Worm (Caenorhabditis elegans): ENCODE measurements around the gene acdh-7.
A peak's percentile ranks its signal among the peaks of the same experiment; 100 is the strongest.

acdh-7 gene

DNA sequence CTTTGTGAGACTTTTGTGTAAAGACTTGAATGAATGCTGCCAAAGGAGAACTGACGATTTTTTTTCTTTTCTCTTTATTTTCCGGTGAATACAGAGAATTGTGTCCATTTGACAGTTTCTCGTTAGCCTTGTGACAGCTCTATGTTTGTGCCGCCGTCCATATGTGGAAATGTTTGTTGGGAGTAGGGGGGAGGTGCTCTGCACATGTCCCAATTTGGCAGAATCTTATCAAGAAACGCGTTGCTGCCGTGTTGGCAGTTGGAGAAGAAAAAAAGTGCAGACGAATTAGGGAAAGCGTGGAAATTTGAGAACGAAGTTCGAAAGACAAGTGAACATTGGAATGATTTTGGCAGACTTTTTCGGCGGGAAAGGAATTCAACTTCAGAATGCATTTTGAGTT is 19.1 kb downstream of the acdh-7 start:
- TF ChIP-seq ceh-16 (tag; optimal IDR thresholded peaks at IDR 0.05) = no peak
- TF ChIP-seq elt-2 (tag; optimal IDR thresholded peaks at IDR 0.05) = peak; percentile 77
- peak; percentile 8 for TF ChIP-seq pha-4 (tag; optimal IDR thresholded peaks at IDR 0.05)

ce11 chrX:17195080-17195479 is 21.8 kb downstream of the acdh-7 start, which contains the start of gene B0302.5:
Gene B0302.5, minus strand, starts transcription at chrX:17195137.
- TF ChIP-seq zag-1 (tag; optimal IDR thresholded peaks at IDR 0.05) (no peak), elt-2 (tag; optimal IDR thresholded peaks at IDR 0.05) (peak; percentile 66), fos-1 (tag; optimal IDR thresholded peaks at IDR 0.05) (no peak), pqm-1 (tag; optimal IDR thresholded peaks at IDR 0.05) (peak; percentile 22), fkh-10 (GFP tag; optimal IDR thresholded peaks at IDR 0.05) (no peak), sea-2 (GFP tag; optimal IDR thresholded peaks at IDR 0.05) (no peak), ceh-9 (tag; optimal IDR thresholded peaks at IDR 0.05) (no peak), skn-1 (tag; optimal IDR thresholded peaks at IDR 0.05) (peak; percentile 70), ceh-28 (tag; optimal IDR thresholded peaks at IDR 0.05) (no peak), R02D3.7 (tag; optimal IDR thresholded peaks at IDR 0.05) (no peak), nhr-23 (tag; optimal IDR thresholded peaks at IDR 0.05) (no peak), lin-15B (tag; optimal IDR thresholded peaks at IDR 0.05) (no peak), nfya-1 (tag; optimal IDR thresholded peaks at IDR 0.05; ENCODE audit: insufficient read depth) (no peak), pha-4 (tag; optimal IDR thresholded peaks at IDR 0.05) (peak; percentile 32), eor-1 (tag; optimal IDR thresholded peaks at IDR 0.05) (no peak), jun-1 (tag; optimal IDR thresholded peaks at IDR 0.05) (no peak), egl-5 (tag; optimal IDR thresholded peaks at IDR 0.05) (no peak), nhr-237 (tag; optimal IDR thresholded peaks at IDR 0.05) (no peak), nhr-28 (tag; optimal IDR thresholded peaks at IDR 0.05) (no peak), lin-39 (tag; optimal IDR thresholded peaks at IDR 0.05) (no peak)

DNA sequence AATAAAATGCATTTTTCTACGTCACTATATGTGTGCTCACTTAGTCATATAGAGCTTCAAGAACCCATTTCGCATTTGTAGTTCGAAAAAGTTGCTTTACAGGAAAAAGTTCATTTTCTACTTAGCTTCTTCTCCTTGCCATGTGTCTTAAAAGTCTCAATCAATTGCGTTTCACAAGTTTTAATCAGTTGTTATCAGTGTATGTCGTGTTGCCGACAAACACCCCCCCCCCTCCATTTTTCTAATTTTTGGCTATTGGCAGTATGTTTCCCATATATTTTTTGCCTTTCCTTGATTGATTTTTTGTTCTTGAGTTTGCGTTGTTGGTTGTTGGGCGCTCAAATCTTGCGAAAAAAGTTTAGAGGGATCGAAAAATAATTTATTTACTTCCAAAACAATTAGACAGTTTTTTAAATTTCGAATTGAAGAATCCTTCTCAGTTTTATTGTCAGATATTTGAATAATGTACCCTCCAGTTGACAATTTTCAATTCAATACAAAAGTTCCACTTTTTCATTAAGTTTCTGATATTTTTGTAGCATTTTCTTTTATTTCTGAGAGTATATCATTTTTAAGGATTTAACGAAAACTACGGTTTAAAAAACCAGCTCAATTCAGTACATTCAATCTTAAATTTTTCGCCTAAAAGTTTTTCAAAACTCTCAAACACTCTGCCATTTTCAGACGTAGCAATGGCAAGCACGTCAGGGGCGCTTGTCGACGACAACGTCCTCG is 31.0 kb downstream of the acdh-7 start, which contains the start of gene sid-3:
Gene sid-3, plus strand, starts transcription at position 685 of the 735 bp plus-strand sequence.
- no peak for TF ChIP-seq fos-1 (tag; optimal IDR thresholded peaks at IDR 0.05)
- no peak for TF ChIP-seq nhr-25 (tag; optimal IDR thresholded peaks at IDR 0.05)
- no peak for TF ChIP-seq nhr-237 (tag; optimal IDR thresholded peaks at IDR 0.05)
- TF ChIP-seq pha-4 (tag; optimal IDR thresholded peaks at IDR 0.05) = no peak
- TF ChIP-seq elt-2 (tag; optimal IDR thresholded peaks at IDR 0.05) = peak; percentile 70
- no peak for TF ChIP-seq elt-1 (tag; optimal IDR thresholded peaks at IDR 0.05)
- TF ChIP-seq nfya-1 (tag; optimal IDR thresholded peaks at IDR 0.05; ENCODE audit: insufficient read depth) = no peak
- no peak for TF ChIP-seq mdl-1 (tag; optimal IDR thresholded peaks at IDR 0.05)

- TF ChIP-seq jun-1 (tag; optimal IDR thresholded peaks at IDR 0.05) (peak; percentile 72), nfya-1 (tag; optimal IDR thresholded peaks at IDR 0.05; ENCODE audit: insufficient read depth) (peak; percentile 74), nhr-23 (tag; optimal IDR thresholded peaks at IDR 0.05) (peak; percentile 58), skn-1 (tag; optimal IDR thresholded peaks at IDR 0.05) (peak; percentile 63), lin-15B (tag; optimal IDR thresholded peaks at IDR 0.05) (peak; percentile 12), sea-2 (GFP tag; optimal IDR thresholded peaks at IDR 0.05) (peak; percentile 1), pqm-1 (tag; optimal IDR thresholded peaks at IDR 0.05) (peak; percentile 55), egl-27 (tag; optimal IDR thresholded peaks at IDR 0.05) (peak; percentile 28), ceh-28 (tag; optimal IDR thresholded peaks at IDR 0.05) (peak; percentile 54), mml-1 (tag; optimal IDR thresholded peaks at IDR 0.05) (no peak), hmg-11 (tag; optimal IDR thresholded peaks at IDR 0.05) (peak; percentile 90), lin-39 (tag; optimal IDR thresholded peaks at IDR 0.05) (peak; percentile 53), fkh-2 (tag; optimal IDR thresholded peaks at IDR 0.05) (no peak), nhr-67 (tag; optimal IDR thresholded peaks at IDR 0.05) (no peak), pha-4 (tag; optimal IDR thresholded peaks at IDR 0.05) (peak; percentile 92), ceh-9 (tag; optimal IDR thresholded peaks at IDR 0.05) (no peak), nhr-25 (tag; optimal IDR thresholded peaks at IDR 0.05) (peak; percentile 73), unc-39 (tag; optimal IDR thresholded peaks at IDR 0.05) (no peak), elt-2 (tag; optimal IDR thresholded peaks at IDR 0.05) (peak; percentile 46), mdl-1 (tag; optimal IDR thresholded peaks at IDR 0.05) (peak; percentile 71), R02D3.7 (tag; optimal IDR thresholded peaks at IDR 0.05) (peak; percentile 6)
Observed at ce11 chrX:17184363-17184762, 32.5 kb downstream of the acdh-7 start.

DNA sequence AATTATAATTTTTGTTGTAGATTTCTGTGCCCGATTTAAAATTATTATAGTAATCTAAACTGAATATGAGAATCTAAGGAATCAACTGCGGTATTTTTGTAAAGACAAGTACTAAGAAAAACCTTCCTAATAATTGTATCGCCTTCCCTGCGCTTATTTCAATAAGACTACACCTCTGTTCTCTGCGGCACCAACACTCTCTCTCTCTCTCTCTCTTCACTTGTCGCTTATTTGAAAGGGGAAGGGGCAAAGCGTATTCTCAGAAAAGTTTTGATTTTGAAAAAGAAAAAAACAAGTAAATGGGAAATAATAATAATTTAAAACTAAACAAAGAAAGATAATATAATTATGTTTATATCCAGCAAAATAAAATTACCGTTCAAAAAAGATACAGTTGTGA is 35.7 kb downstream of the acdh-7 start:
- TF ChIP-seq nhr-23 (tag; optimal IDR thresholded peaks at IDR 0.05) = peak; percentile 71
- no peak for TF ChIP-seq elt-1 (tag; optimal IDR thresholded peaks at IDR 0.05)
- peak; percentile 34 for TF ChIP-seq ceh-82 (tag; optimal IDR thresholded peaks at IDR 0.05)
- TF ChIP-seq mdl-1 (tag; optimal IDR thresholded peaks at IDR 0.05) = no peak
- peak; percentile 79 for TF ChIP-seq pha-4 (tag; optimal IDR thresholded peaks at IDR 0.05)
- no peak for TF ChIP-seq ceh-9 (tag; optimal IDR thresholded peaks at IDR 0.05)
- no peak for TF ChIP-seq fkh-2 (tag; optimal IDR thresholded peaks at IDR 0.05)
- no peak for TF ChIP-seq nhr-76 (tag; optimal IDR thresholded peaks at IDR 0.05)
- TF ChIP-seq skn-1 (tag; optimal IDR thresholded peaks at IDR 0.05) = peak; percentile 50
- no peak for TF ChIP-seq egl-5 (tag; optimal IDR thresholded peaks at IDR 0.05)
- TF ChIP-seq sea-2 (GFP tag; optimal IDR thresholded peaks at IDR 0.05) = no peak
- TF ChIP-seq tbx-2 (tag; optimal IDR thresholded peaks at IDR 0.05) = peak; percentile 56
- no peak for TF ChIP-seq lsy-12 (tag; optimal IDR thresholded peaks at IDR 0.05)
- no peak for TF ChIP-seq fkh-10 (GFP tag; optimal IDR thresholded peaks at IDR 0.05)
- TF ChIP-seq zag-1 (tag; optimal IDR thresholded peaks at IDR 0.05) = no peak
- no peak for TF ChIP-seq nhr-28 (tag; optimal IDR thresholded peaks at IDR 0.05)
- no peak for TF ChIP-seq egl-27 (tag; optimal IDR thresholded peaks at IDR 0.05)
- no peak for TF ChIP-seq elt-3 (tag; optimal IDR thresholded peaks at IDR 0.05)
- TF ChIP-seq ama-1 (optimal IDR thresholded peaks at IDR 0.05) = no peak
- TF ChIP-seq R02D3.7 (tag; optimal IDR thresholded peaks at IDR 0.05) = peak; percentile 46
- no peak for TF ChIP-seq unc-62 (GFP tag; optimal IDR thresholded peaks at IDR 0.05)
- peak; percentile 61 for TF ChIP-seq nfya-1 (tag; optimal IDR thresholded peaks at IDR 0.05; ENCODE audit: insufficient read depth)
- peak; percentile 76 for TF ChIP-seq jun-1 (tag; optimal IDR thresholded peaks at IDR 0.05)
- no peak for TF ChIP-seq nhr-11 (tag; optimal IDR thresholded peaks at IDR 0.05)
- TF ChIP-seq lin-15B (tag; optimal IDR thresholded peaks at IDR 0.05) = peak; percentile 0
